Fruit fly (Drosophila melanogaster) whole organism, embryonic: ENCODE measurements around the gene Sems.

Source experiments
- CG10274 ChIP-seq: fragments of 200-800 bp; sonication (Bioruptor generic); optimal IDR thresholded peaks from 3 replicates; lab custom pipeline; 2017; ENCODE audit warnings: missing biosample characterization, mild to moderate bottlenecking, missing genetic modification characterization
- CG12155 ChIP-seq: fragments of 200-800 bp; sonication (Bioruptor generic); optimal IDR thresholded peaks from 3 replicates; lab custom pipeline; 2016; ENCODE audit warnings: missing biosample characterization, missing genetic modification characterization
- CG1233 ChIP-seq: fragments of 200-800 bp; sonication (Bioruptor generic); optimal IDR thresholded peaks from 4 replicates; lab custom pipeline; 2018; ENCODE audit warnings: missing biosample characterization, mild to moderate bottlenecking, missing genetic modification characterization
- CG14710 ChIP-seq: fragments of 200-800 bp; sonication (Bioruptor generic); optimal IDR thresholded peaks from 3 replicates; lab custom pipeline; 2019; ENCODE audit warnings: missing biosample characterization, mild to moderate bottlenecking, missing genetic modification characterization, moderate library complexity
- CG17186 ChIP-seq: fragments of 200-800 bp; sonication (Bioruptor generic); optimal IDR thresholded peaks from 3 replicates; lab custom pipeline; 2017; ENCODE audit warnings: missing biosample characterization, missing genetic modification reagents, missing genetic modification characterization
- CG17612 ChIP-seq: fragments of 200-800 bp; sonication (Bioruptor generic); IDR thresholded peaks from 2 replicates; pipeline ENCODE4 v1.3.6; 2022; ENCODE audit warnings: missing biosample characterization, missing genetic modification characterization
- CG18262 ChIP-seq: fragments of 200-800 bp; optimal IDR thresholded peaks from 3 replicates; lab custom pipeline; 2019; ENCODE audit warnings: missing biosample characterization, mild to moderate bottlenecking, missing genetic modification characterization, moderate library complexity
- CG1832 ChIP-seq: fragments of 200-800 bp; sonication (Bioruptor generic); optimal IDR thresholded peaks from 2 replicates; lab custom pipeline; 2017; ENCODE audit warnings: missing biosample characterization, mild to moderate bottlenecking, missing genetic modification characterization, inconsistent platforms
- CG18764 ChIP-seq: fragments of 200-800 bp; sonication (Bioruptor generic); optimal IDR thresholded peaks from 3 replicates; lab custom pipeline; 2016; ENCODE audit warnings: missing biosample characterization, missing genetic modification characterization
- CG2202 ChIP-seq: fragments of 200-800 bp; sonication (Bioruptor generic); optimal IDR thresholded peaks from 2 replicates; lab custom pipeline; 2018; ENCODE audit warnings: missing biosample characterization, mild to moderate bottlenecking, missing genetic modification characterization
- CG2875 ChIP-seq: fragments of 200-800 bp; sonication (Bioruptor generic); optimal IDR thresholded peaks from 2 replicates; lab custom pipeline; 2017; ENCODE audit warnings: missing biosample characterization, mild to moderate bottlenecking, missing genetic modification characterization, missing genetic modification reagents
- CG30431 ChIP-seq: fragments of 200-800 bp; sonication (Bioruptor generic); optimal IDR thresholded peaks from 2 replicates; lab custom pipeline; 2017; ENCODE audit warnings: missing biosample characterization, missing genetic modification characterization
- CG3163 ChIP-seq: fragments of 200-800 bp; sonication (Bioruptor generic); optimal IDR thresholded peaks from 3 replicates; lab custom pipeline; 2016; ENCODE audit warnings: missing biosample characterization, missing genetic modification characterization
- CG3407 ChIP-seq: fragments of 200-800 bp; sonication (Bioruptor generic); optimal IDR thresholded peaks from 2 replicates; lab custom pipeline; 2018; ENCODE audit warnings: missing biosample characterization, mild to moderate bottlenecking, missing genetic modification characterization
- CG4404 ChIP-seq: fragments of 200-800 bp; sonication (Bioruptor generic); IDR thresholded peaks from 2 replicates; pipeline ENCODE4 v1.3.6; 2022; ENCODE audit warnings: missing biosample characterization, missing genetic modification characterization
- CG6254 ChIP-seq: fragments of 200-800 bp; sonication (Bioruptor generic); optimal IDR thresholded peaks from 3 replicates; lab custom pipeline; 2017; ENCODE audit warnings: mild to moderate bottlenecking, missing biosample characterization, missing genetic modification reagents, missing genetic modification characterization
- CG6654 ChIP-seq: fragments of 200-800 bp; sonication (Bioruptor generic); optimal IDR thresholded peaks from 2 replicates; lab custom pipeline; 2017; ENCODE audit warnings: missing biosample characterization, mild to moderate bottlenecking, missing genetic modification characterization
- CG6765 ChIP-seq: fragments of 200-800 bp; sonication (Bioruptor generic); optimal IDR thresholded peaks from 3 replicates; lab custom pipeline; 2017; ENCODE audit warnings: missing biosample characterization, mild to moderate bottlenecking, missing genetic modification characterization
- CG7556 ChIP-seq: fragments of 200-800 bp; sonication (Bioruptor generic); optimal IDR thresholded peaks from 2 replicates; lab custom pipeline; 2017; ENCODE audit warnings: missing biosample characterization, mild to moderate bottlenecking, missing genetic modification characterization
- CG9797 ChIP-seq: fragments of 200-800 bp; sonication (Bioruptor generic); optimal IDR thresholded peaks from 3 replicates; lab custom pipeline; 2018; ENCODE audit warnings: missing biosample characterization, mild to moderate bottlenecking, missing genetic modification characterization
- CG9817 ChIP-seq: fragments of 200-800 bp; sonication (Bioruptor generic); optimal IDR thresholded peaks from 2 replicates; lab custom pipeline; 2018; ENCODE audit warnings: missing biosample characterization, mild to moderate bottlenecking, missing genetic modification characterization, moderate library complexity
- CTCF ChIP-seq: fragments of 200-800 bp; sonication (Bioruptor generic); optimal IDR thresholded peaks from 2 replicates; lab custom pipeline; 2017; ENCODE audit warnings: missing biosample characterization, mild to moderate bottlenecking, missing genetic modification characterization, moderate library complexity
- Dad ChIP-seq: fragments of 200-800 bp; sonication (Bioruptor generic); optimal IDR thresholded peaks from 3 replicates; lab custom pipeline; 2016; ENCODE audit warnings: missing biosample characterization, missing genetic modification characterization
- Hr51 ChIP-seq, 2 experiments: fragments of 200-800 bp; sonication (Bioruptor generic); optimal IDR thresholded peaks; 2 replicates in 1 of 2; 3 replicates in 1 of 2; lab custom pipeline; 2016 to 2018; ENCODE audit warnings: missing biosample characterization in 2 of 2, missing genetic modification characterization in 2 of 2, mild to moderate bottlenecking in 1 of 2, moderate library complexity in 1 of 2
- Hsf ChIP-seq: fragments of 200-800 bp; sonication (Bioruptor generic); optimal IDR thresholded peaks from 3 replicates; lab custom pipeline; 2016; ENCODE audit warnings: missing biosample characterization, missing genetic modification characterization
- Med ChIP-seq: fragments of 200-800 bp; sonication (Bioruptor generic); peaks from one replicate; lab custom pipeline; 2016; ENCODE audit warnings: missing biosample characterization, missing genetic modification characterization, mild to moderate bottlenecking, inconsistent platforms, moderate library complexity
- Meics ChIP-seq: fragments of 200-800 bp; sonication (Bioruptor generic); optimal IDR thresholded peaks from 2 replicates; lab custom pipeline; 2017; ENCODE audit warnings: missing biosample characterization, mild to moderate bottlenecking, missing genetic modification characterization
- Mes4 ChIP-seq: fragments of 200-800 bp; sonication (Bioruptor generic); optimal IDR thresholded peaks from 2 replicates; lab custom pipeline; 2016; ENCODE audit warnings: missing biosample characterization, missing genetic modification characterization
- Myb ChIP-seq: fragments of 200-800 bp; sonication (Bioruptor generic); optimal IDR thresholded peaks from 2 replicates; lab custom pipeline; 2016; ENCODE audit warnings: missing biosample characterization, missing genetic modification characterization
- NFAT ChIP-seq: fragments of 200-800 bp; sonication (Bioruptor generic); IDR thresholded peaks from 2 replicates; pipeline ENCODE4 v1.3.6; 2022; ENCODE audit warnings: missing biosample characterization, missing genetic modification characterization
- NK7.1 ChIP-seq: fragments of 200-800 bp; sonication (Bioruptor generic); optimal IDR thresholded peaks from 3 replicates; lab custom pipeline; 2016; ENCODE audit warnings: missing biosample characterization, missing genetic modification characterization
- Nf-YB ChIP-seq: fragments of 200-800 bp; sonication (Bioruptor generic); optimal IDR thresholded peaks from 3 replicates; lab custom pipeline; 2019; ENCODE audit warnings: missing biosample characterization, mild to moderate bottlenecking, missing genetic modification characterization, moderate library complexity
- Nf-YC ChIP-seq: fragments of 200-800 bp; optimal IDR thresholded peaks from 3 replicates; lab custom pipeline; 2019; ENCODE audit warnings: missing biosample characterization, mild to moderate bottlenecking, missing genetic modification characterization, moderate library complexity
- Ravus ChIP-seq: fragments of 200-800 bp; sonication (Bioruptor generic); IDR thresholded peaks from 2 replicates; pipeline ENCODE4 v1.3.6; 2022; ENCODE audit warnings: missing biosample characterization, missing genetic modification characterization
- Sry-β ChIP-seq: fragments of 200-800 bp; sonication (Bioruptor generic); optimal IDR thresholded peaks from 2 replicates; lab custom pipeline; 2018; ENCODE audit warnings: missing biosample characterization, mild to moderate bottlenecking, missing genetic modification characterization, moderate library complexity
- Taf1 ChIP-seq: fragments of 200-800 bp; sonication (Bioruptor generic); IDR thresholded peaks from 2 replicates; pipeline ENCODE4 v1.3.6; 2022; ENCODE audit warnings: missing biosample characterization, missing genetic modification characterization
- chif ChIP-seq, 2 experiments: fragments of 200-800 bp; sonication (Bioruptor generic); optimal IDR thresholded peaks; 3 replicates each; lab custom pipeline; 2016; ENCODE audit warnings: missing biosample characterization in 2 of 2, missing genetic modification characterization in 2 of 2
- ewg ChIP-seq: fragments of 200-800 bp; sonication (Bioruptor generic); optimal IDR thresholded peaks from 3 replicates; lab custom pipeline; 2017; ENCODE audit warnings: mild to moderate bottlenecking, missing biosample characterization, missing genetic modification reagents, missing genetic modification characterization
- exex ChIP-seq: fragments of 200-800 bp; sonication (Bioruptor generic); optimal IDR thresholded peaks from 4 replicates; lab custom pipeline; 2018; ENCODE audit warnings: missing biosample characterization, mild to moderate bottlenecking, missing genetic modification characterization, moderate library complexity
- ftz-f1 ChIP-seq: fragments of 200-800 bp; sonication (Bioruptor generic); optimal IDR thresholded peaks from 2 replicates; lab custom pipeline; 2016; ENCODE audit warnings: missing biosample characterization, missing genetic modification characterization
- oc ChIP-seq: fragments of 200-800 bp; sonication (Bioruptor generic); optimal IDR thresholded peaks from 2 replicates; lab custom pipeline; 2018; ENCODE audit warnings: missing biosample characterization, mild to moderate bottlenecking, missing genetic modification characterization, moderate library complexity
- p53 ChIP-seq: fragments of 200-800 bp; sonication (Bioruptor generic); optimal IDR thresholded peaks from 2 replicates; lab custom pipeline; 2016; ENCODE audit warnings: missing biosample characterization, missing genetic modification characterization
- pros ChIP-seq: fragments of 200-800 bp; sonication (Bioruptor generic); optimal IDR thresholded peaks from 3 replicates; lab custom pipeline; 2019; ENCODE audit warnings: missing biosample characterization, mild to moderate bottlenecking, missing genetic modification characterization, moderate library complexity
- psq ChIP-seq: fragments of 200-800 bp; sonication (Bioruptor generic); optimal IDR thresholded peaks from 2 replicates; lab custom pipeline; 2017; ENCODE audit warnings: missing biosample characterization, missing genetic modification characterization
- rib ChIP-seq: fragments of 200-800 bp; sonication (Bioruptor generic); IDR thresholded peaks from 2 replicates; pipeline ENCODE4 v1.3.6; 2022; ENCODE audit warnings: missing biosample characterization, missing genetic modification characterization
- sc ChIP-seq, 3 experiments: fragments of >200 bp in 2 of 3; fragments of 200-800 bp in 1 of 3; sonication (Bioruptor generic) in 1 of 3; optimal IDR thresholded peaks; 2 replicates in 2 of 3; 3 replicates in 1 of 3; lab custom pipeline; 2017; ENCODE audit warnings: mild to moderate bottlenecking in 1 of 3, missing biosample characterization in 1 of 3, missing genetic modification characterization in 1 of 3, missing genetic modification reagents in 1 of 3
- schlank ChIP-seq: fragments of 200-800 bp; sonication (Bioruptor generic); optimal IDR thresholded peaks from 2 replicates; lab custom pipeline; 2018; ENCODE audit warnings: missing biosample characterization, mild to moderate bottlenecking, missing genetic modification characterization
- sr ChIP-seq: fragments of 200-800 bp; sonication (Bioruptor generic); IDR thresholded peaks from 3 replicates; pipeline ENCODE4 v1.3.6; 2022; ENCODE audit warnings: missing biosample characterization, missing genetic modification characterization
- ssp ChIP-seq: fragments of 200-800 bp; sonication (Bioruptor generic); IDR thresholded peaks from 2 replicates; pipeline ENCODE4 v1.3.6; 2022; ENCODE audit warnings: missing biosample characterization, missing genetic modification characterization
- tll ChIP-seq, 2 experiments: fragments of 200-800 bp in 1 of 2; fragments of >200 bp in 1 of 2; sonication (Bioruptor generic) in 1 of 2; optimal IDR thresholded peaks; 2 replicates each; lab custom pipeline; 2017 to 2019; ENCODE audit warnings: missing biosample characterization in 2 of 2, missing genetic modification characterization in 2 of 2, mild to moderate bottlenecking in 1 of 2, moderate library complexity in 1 of 2
- wor ChIP-seq: fragments of 200-800 bp; sonication (Bioruptor generic); IDR thresholded peaks from 2 replicates; pipeline ENCODE4 v1.3.6; 2022; ENCODE audit warnings: missing biosample characterization, missing genetic modification characterization

The Sems gene

DNA sequence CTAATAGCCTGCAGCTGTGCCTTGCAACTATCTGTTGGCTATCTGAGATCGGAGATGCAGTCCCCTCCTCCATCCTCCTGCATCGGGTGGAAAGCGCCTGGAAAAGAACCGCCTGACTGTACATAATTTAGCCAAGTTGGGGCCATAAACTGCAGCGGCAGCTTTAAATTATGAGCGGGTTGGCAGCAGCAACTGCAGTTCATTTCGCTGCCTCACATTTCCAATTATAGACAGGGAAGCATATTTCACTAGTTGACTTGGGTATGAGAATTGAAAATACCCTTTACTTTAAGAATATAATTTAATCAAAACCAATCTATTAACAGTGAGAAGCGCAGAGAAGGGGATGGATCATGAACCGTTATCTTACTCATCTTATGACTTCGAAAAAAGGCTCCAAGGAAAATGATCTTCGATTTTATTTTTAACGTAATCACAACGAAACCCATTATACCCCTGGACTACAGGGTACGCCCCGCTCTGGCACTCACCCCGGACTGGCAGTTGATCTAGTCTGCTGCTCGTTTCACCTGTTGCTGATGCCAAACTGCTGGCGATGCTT lies 33.4 kb downstream of the Sems start (continued):
- TF ChIP-seq CG10274 (GFP tag; lab: Kevin White, UChicago) (no peak), CG2875 (peak; percentile 50), NFAT (GFP tag; lab: Robert Waterston, UW) (no peak), CG4404 (GFP tag; lab: Robert Waterston, UW) (peak; percentile 75), Taf1 (GFP tag; lab: Robert Waterston, UW) (no peak), tll (GFP tag; optimal IDR thresholded peaks at IDR 0.05; lab: Kevin White, UChicago) (no peak), Hsf (peak; percentile 52), ftz-f1 (GFP tag; lab: Kevin White, UChicago) (no peak), Myb (GFP tag; lab: Kevin White, UChicago) (peak; percentile 5), CG3163 (GFP tag; lab: Kevin White, UChicago) (no peak), CTCF (GFP tag; lab: Kevin White, UChicago) (no peak), Hr51 (GFP tag; optimal IDR thresholded peaks at IDR 0.05; lab: Kevin White, UChicago) (peak in 1 of 2 experiments; percentile 37), Mes4 (GFP tag; lab: Kevin White, UChicago) (peak; percentile 45), CG2202 (peak; percentile 59), ssp (GFP tag; lab: Robert Waterston, UW) (no peak), CG18764 (GFP tag; lab: Kevin White, UChicago) (no peak), rib (GFP tag; lab: Robert Waterston, UW) (no peak), NK7.1 (GFP tag; lab: Kevin White, UChicago) (no peak), Meics (GFP tag; lab: Kevin White, UChicago) (no peak), CG30431 (GFP tag; lab: Kevin White, UChicago) (peak; percentile 53), sc (optimal IDR thresholded peaks at IDR 0.05; lab: Kevin White, UChicago) (no peak), sc (GFP tag; optimal IDR thresholded peaks at IDR 0.05; lab: Kevin White, UChicago) (peak; percentile 33), CG12155 (GFP tag; lab: Kevin White, UChicago) (no peak), wor (GFP tag; lab: Robert Waterston, UW) (no peak), CG9817 (tag; lab: Kevin White, UChicago) (no peak), CG6254 (GFP tag; lab: Kevin White, UChicago) (peak; percentile 14), CG6654 (GFP tag; lab: Kevin White, UChicago) (no peak), Nf-YC (tag; lab: Kevin White, UChicago) (no peak), exex (tag; lab: Kevin White, UChicago) (no peak), CG18262 (tag; lab: Kevin White, UChicago) (peak; percentile 67), CG6765 (GFP tag; lab: Kevin White, UChicago) (no peak), sr (GFP tag; lab: Robert Waterston, UW) (no peak), CG7556 (GFP tag; lab: Kevin White, UChicago) (peak; percentile 21), oc (tag; lab: Kevin White, UChicago) (peak; percentile 2), pros (no peak), CG17186 (GFP tag; lab: Kevin White, UChicago) (no peak), CG17612 (GFP tag; lab: Robert Waterston, UW) (no peak), chif (GFP tag; optimal IDR thresholded peaks at IDR 0.05; lab: Kevin White, UChicago) (peak; percentile 53 to 76), ewg (GFP tag; lab: Kevin White, UChicago) (peak; percentile 20), Ravus (GFP tag; lab: Robert Waterston, UW) (no peak), Med (GFP tag; lab: Kevin White, UChicago) (peak; percentile 77), psq (GFP tag; lab: Kevin White, UChicago) (no peak), Dad (GFP tag; lab: Kevin White, UChicago) (peak; percentile 7), schlank (tag; lab: Kevin White, UChicago) (no peak), p53 (GFP tag; lab: Kevin White, UChicago) (no peak), Sry-β (GFP tag; lab: Kevin White, UChicago) (no peak), CG1832 (GFP tag; lab: Kevin White, UChicago) (no peak), CG9797 (no peak), Nf-YB (GFP tag; lab: Kevin White, UChicago) (no peak), CG1233 (GFP tag; lab: Kevin White, UChicago) (no peak), CG14710 (tag; lab: Kevin White, UChicago) (peak; percentile 61), CG3407 (peak; percentile 42)
